Worm (Caenorhabditis elegans) whole organism, L2 larva: Measurements from ENCODE around the gene cdc-50.B.

Experiments used
- R02D3.7 ChIP-seq: fragments of 150-350 bp; optimal IDR thresholded peaks from 2 replicates; lab custom pipeline; 2014; ENCODE audit warnings: missing biosample characterization, missing genetic modification characterization
- ama-1 ChIP-seq: fragments of 150-350 bp; optimal IDR thresholded peaks from 2 replicates; lab custom pipeline; 2018; ENCODE audit warnings: inconsistent platforms
- egl-27 ChIP-seq: sonication (generic microtip); optimal IDR thresholded peaks from 3 replicates; lab custom pipeline; 2017; ENCODE audit warnings: missing biosample characterization, missing genetic modification reagents, missing genetic modification characterization
- fos-1 ChIP-seq: fragments of 150-350 bp; optimal IDR thresholded peaks from 2 replicates; lab custom pipeline; 2014; ENCODE audit warnings: missing biosample characterization, missing genetic modification characterization
- lin-13 ChIP-seq: fragments of 150-350 bp; optimal IDR thresholded peaks from 2 replicates; lab custom pipeline; 2014; ENCODE audit warnings: missing biosample characterization, missing genetic modification reagents, missing genetic modification characterization
- mab-5 ChIP-seq: fragments of 150-350 bp; optimal IDR thresholded peaks from 2 replicates; lab custom pipeline; 2014; ENCODE audit warnings: missing biosample characterization, missing genetic modification characterization
- mdl-1 ChIP-seq, 2 experiments: fragments of 150-350 bp in 1 of 2; sonication (generic microtip) in 1 of 2; optimal IDR thresholded peaks; 2 replicates each; lab custom pipeline; 2017; ENCODE audit warnings: missing biosample characterization in 2 of 2, missing genetic modification characterization in 2 of 2
- nhr-11 ChIP-seq: fragments of 150-350 bp; optimal IDR thresholded peaks from 2 replicates; lab custom pipeline; 2014; ENCODE audit warnings: missing biosample characterization, missing genetic modification characterization
- nhr-77 ChIP-seq: fragments of 150-350 bp; optimal IDR thresholded peaks from 2 replicates; lab custom pipeline; 2014; ENCODE audit warnings: missing biosample characterization, missing genetic modification characterization
- sma-9 ChIP-seq, 2 experiments: fragments of 150-350 bp in 1 of 2; sonication (generic microtip) in 1 of 2; optimal IDR thresholded peaks; 2 replicates each; lab custom pipeline; 2014 to 2016; ENCODE audit warnings: missing genetic modification characterization in 2 of 2, mild to moderate bottlenecking in 1 of 2, missing biosample characterization in 1 of 2, missing compliant biosample characterization in 1 of 2, missing genetic modification reagents in 1 of 2, moderate library complexity in 1 of 2
- zag-1 ChIP-seq: fragments of 150-350 bp; optimal IDR thresholded peaks from 2 replicates; lab custom pipeline; 2014; ENCODE audit warnings: missing biosample characterization, missing genetic modification characterization

DNA sequence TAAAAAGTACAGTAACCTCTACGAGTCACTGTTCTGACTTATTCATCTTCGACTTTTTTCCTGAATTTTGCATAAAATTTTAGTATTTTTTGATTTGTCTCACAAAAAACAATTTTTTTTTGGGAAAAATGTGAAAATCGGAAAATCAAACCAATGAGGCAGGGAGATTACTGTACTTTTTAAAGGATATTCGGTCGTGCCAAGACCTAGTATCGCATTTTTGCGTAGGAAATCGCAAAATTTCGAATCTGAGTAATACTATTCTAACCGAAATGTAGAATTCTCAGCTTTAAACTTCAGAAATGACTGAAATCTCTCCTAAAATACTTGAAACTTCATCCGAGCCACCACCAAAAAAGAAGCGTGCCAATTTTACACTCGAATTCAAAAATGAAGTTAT lies 26.9 kb upstream of the cdc-50.B start, which contains the start of gene F21D5.4:
- TF ChIP-seq R02D3.7 (tag; lab: Kevin White, UChicago) (no peak), mdl-1 (tag; optimal IDR thresholded peaks at IDR 0.05; lab: Kevin White, UChicago) (no peak), sma-9 (GFP tag; optimal IDR thresholded peaks at IDR 0.05; lab: Kevin White, UChicago) (no peak), sma-9 (tag; optimal IDR thresholded peaks at IDR 0.05; lab: Kevin White, UChicago) (no peak), nhr-77 (no peak), zag-1 (tag; lab: Kevin White, UChicago) (no peak), egl-27 (no peak), ama-1 (no peak), mab-5 (no peak), fos-1 (no peak), lin-13 (GFP tag; lab: Kevin White, UChicago) (no peak), nhr-11 (tag; lab: Kevin White, UChicago) (no peak)
